Fruit fly (Drosophila melanogaster): ENCODE data around the gene CG44194.

DNA sequence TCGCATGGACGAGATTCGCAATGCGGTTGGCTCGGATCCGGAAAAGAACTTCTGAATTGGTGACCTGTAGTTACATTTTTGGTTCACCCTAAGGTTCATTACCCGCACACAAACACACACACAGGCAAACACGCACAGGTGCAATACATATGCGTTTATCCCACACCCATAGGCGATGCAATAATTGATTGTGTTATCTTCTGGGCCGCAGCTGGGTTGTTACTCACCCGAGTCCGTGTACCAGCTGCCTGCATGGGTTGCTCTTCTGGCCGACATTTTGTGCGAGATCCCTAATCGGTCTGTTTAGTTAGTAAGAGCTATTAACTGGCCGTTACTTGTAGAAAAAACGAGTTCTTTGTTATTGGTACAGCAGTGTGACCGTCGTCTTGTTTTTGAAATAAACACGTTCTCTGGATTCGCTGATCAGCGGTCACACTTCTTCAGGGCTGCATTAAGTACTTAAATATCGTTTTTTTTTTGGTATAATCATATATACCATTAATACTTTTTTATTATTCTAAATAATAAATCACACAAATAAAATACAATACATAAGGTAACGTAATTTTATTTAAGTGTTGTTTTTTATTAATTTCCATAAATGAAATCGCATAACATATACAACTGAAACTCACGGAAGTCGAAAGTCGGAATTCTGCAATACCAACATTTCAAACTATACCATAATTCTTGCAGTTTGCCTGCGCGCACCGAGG, 13.5 kb upstream of the CG44194 start, which contains the start of gene CG8031:
- TF ChIP-seq Sin3A (optimal IDR thresholded peaks at IDR 0.05) (no peak), psq (optimal IDR thresholded peaks at IDR 0.05) (no peak), Myc (optimal IDR thresholded peaks at IDR 0.05) (no peak), insv (optimal IDR thresholded peaks at IDR 0.05) (no peak), ttk (optimal IDR thresholded peaks at IDR 0.05) (no peak), h (optimal IDR thresholded peaks at IDR 0.05) (no peak)

Data from Kc167 (cell line).